Worm (Caenorhabditis elegans): Measurements from ENCODE around the gene srh-149.

DNA sequence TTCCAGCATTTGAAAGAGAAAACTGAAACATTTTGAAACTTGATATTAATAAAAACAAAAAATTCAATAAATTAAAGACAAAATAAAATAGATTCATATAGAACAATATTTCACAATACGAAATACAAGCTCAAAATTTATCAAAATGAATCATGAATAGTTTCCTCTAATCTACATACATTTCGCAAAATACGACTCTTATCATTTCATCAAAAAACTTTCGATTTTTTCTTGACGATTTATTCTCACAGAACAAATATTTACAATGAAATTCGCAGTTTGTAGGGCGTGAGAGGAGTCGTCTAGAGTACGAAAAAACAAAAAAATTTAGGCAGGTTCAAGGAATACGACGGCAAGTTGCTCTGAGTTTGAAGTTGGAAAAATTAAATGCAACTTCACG lies 49.1 kb upstream of the srh-149 start:
- TF ChIP-seq sma-3 (GFP tag; optimal IDR thresholded peaks at IDR 0.05) (no peak), nhr-11 (tag; optimal IDR thresholded peaks at IDR 0.05) (no peak)

All from whole organism, L2 larva.